Fruit fly (Drosophila melanogaster): ENCODE data around the gene tty.

Gene tty

DNA sequence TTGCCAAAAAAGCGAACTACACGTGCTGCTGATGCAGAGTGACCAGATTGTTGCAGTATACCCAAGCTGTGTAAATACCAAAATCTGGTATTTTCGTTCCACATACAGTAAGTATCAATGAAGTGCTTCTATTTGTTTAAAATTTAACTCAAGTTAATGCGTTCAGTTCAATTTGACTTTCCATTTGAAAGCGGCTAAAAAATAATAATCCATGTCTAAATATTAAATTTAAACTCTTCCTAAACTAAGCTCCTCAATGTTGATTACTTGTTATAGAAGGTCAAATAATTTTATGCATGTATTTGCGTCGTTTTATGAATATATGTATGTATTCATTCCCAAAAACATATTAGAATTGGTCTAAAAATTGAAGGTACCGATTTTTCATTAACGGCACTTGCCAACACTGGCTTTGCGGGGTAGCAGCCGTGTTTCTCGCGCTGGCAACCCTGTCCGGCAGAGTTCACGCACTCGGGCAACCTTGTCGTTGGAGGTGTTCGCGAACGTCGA is 10.4 kb upstream of the tty start, which contains the start of the genes peng and sol (continued):
- TF ChIP-seq Bdp1 (GFP tag; optimal IDR thresholded peaks at IDR 0.05) (peak; percentile 42), CG11560 (tag; IDR thresholded peaks at IDR 0.05) (0 out of 3 replicates have a peak, but pooled peaks have one; percentile 43), org-1 (GFP tag; optimal IDR thresholded peaks at IDR 0.05) (peak; percentile 59), dm (GFP tag; optimal IDR thresholded peaks at IDR 0.05) (peak; percentile 92), Sin3A (optimal IDR thresholded peaks at IDR 0.05) (peak; percentile 64), vfl (GFP tag; optimal IDR thresholded peaks at IDR 0.05) (peak; percentile 36), tx (GFP tag; optimal IDR thresholded peaks at IDR 0.05) (peak; percentile 65), CG7745 (tag; optimal IDR thresholded peaks at IDR 0.05) (no peak), Hr39 (optimal IDR thresholded peaks at IDR 0.05) (no peak), Elba2 (GFP tag; optimal IDR thresholded peaks at IDR 0.05) (peak; percentile 15), Xbp1 (GFP tag; optimal IDR thresholded peaks at IDR 0.05) (peak; percentile 84), zf30C (GFP tag; optimal IDR thresholded peaks at IDR 0.05) (no peak), grau (tag; optimal IDR thresholded peaks at IDR 0.05) (peak; percentile 97), maf-S (GFP tag; optimal IDR thresholded peaks at IDR 0.05) (peak; percentile 51), danr (GFP tag; IDR thresholded peaks at IDR 0.05) (peak; percentile 45; the same call in 1 of the 2 replicates), Oaz (GFP tag; IDR thresholded peaks at IDR 0.05) (peak; percentile 54), CG10274 (GFP tag; optimal IDR thresholded peaks at IDR 0.05) (peak; percentile 12), p53 (GFP tag; optimal IDR thresholded peaks at IDR 0.05) (no peak), Nf-YA (GFP tag; IDR thresholded peaks at IDR 0.05) (no peak), sens (GFP tag) (peak; percentile 96), NfI (GFP tag; optimal IDR thresholded peaks at IDR 0.05) (peak; percentile 69), HLH54F (GFP tag; optimal IDR thresholded peaks at IDR 0.05) (peak; percentile 67), CG1233 (GFP tag; optimal IDR thresholded peaks at IDR 0.05) (peak; percentile 49), Nf-YC (tag; optimal IDR thresholded peaks at IDR 0.05) (peak; percentile 48), CG15269 (tag; optimal IDR thresholded peaks at IDR 0.05) (peak; percentile 68), CG17359 (tag; optimal IDR thresholded peaks at IDR 0.05) (peak; percentile 60), Camta (GFP tag; optimal IDR thresholded peaks at IDR 0.05) (peak; percentile 71), CG2875 (GFP tag; optimal IDR thresholded peaks at IDR 0.05) (no peak), NK7.1 (GFP tag; optimal IDR thresholded peaks at IDR 0.05) (peak; percentile 32), CG17361 (GFP tag; IDR thresholded peaks at IDR 0.05) (peak; percentile 84; the same call in 2 of the 3 replicates), CG6272 (GFP tag; IDR thresholded peaks at IDR 0.05) (no peak), gfzf (GFP tag; optimal IDR thresholded peaks at IDR 0.05) (peak; percentile 72), CG18011 (GFP tag; optimal IDR thresholded peaks at IDR 0.05) (peak; percentile 50), onecut (GFP tag; IDR thresholded peaks at IDR 0.05) (0 out of 2 replicates have a peak, but pooled peaks have one; percentile 24), tgo (GFP tag; IDR thresholded peaks at IDR 0.05) (peak; percentile 73), tll (GFP tag; optimal IDR thresholded peaks at IDR 0.05) (no peak), CG2120 (GFP tag; optimal IDR thresholded peaks at IDR 0.05) (peak; percentile 89), CG2712 (tag; optimal IDR thresholded peaks at IDR 0.05) (peak; percentile 65), ash1 (GFP tag; optimal IDR thresholded peaks at IDR 0.05) (no peak), CG7372 (GFP tag; IDR thresholded peaks at IDR 0.05) (0 out of 2 replicates have a peak, but pooled peaks have one; percentile 31), mam (GFP tag; optimal IDR thresholded peaks at IDR 0.05) (peak; percentile 85), Hmx (GFP tag; optimal IDR thresholded peaks at IDR 0.05) (no peak), D19B (GFP tag; optimal IDR thresholded peaks at IDR 0.05) (peak; percentile 42), CG1792 (GFP tag; optimal IDR thresholded peaks at IDR 0.05) (peak; percentile 14), Rfx (GFP tag; IDR thresholded peaks at IDR 0.05) (peak; percentile 71), HHEX (GFP tag; optimal IDR thresholded peaks at IDR 0.05) (peak; percentile 75), nmo (GFP tag; optimal IDR thresholded peaks at IDR 0.05) (peak; percentile 85), CG12155 (GFP tag; optimal IDR thresholded peaks at IDR 0.05) (peak; percentile 80), CG4820 (GFP tag; optimal IDR thresholded peaks at IDR 0.05) (peak; percentile 53), CG13287 (GFP tag; IDR thresholded peaks at IDR 0.05; ENCODE audit: partially characterized antibody) (0 out of 2 replicates have a peak, but pooled peaks have one; percentile 12), CG31365 (tag; optimal IDR thresholded peaks at IDR 0.05) (no peak)
